Fruit fly (Drosophila melanogaster) Kc167 (cell line): ENCODE results near the gene squ.

Experiments used
- Myc ChIP-seq: fragments of >200 bp; optimal IDR thresholded peaks from 2 replicates; lab custom pipeline; 2017; ENCODE audit warnings: missing external identifiers
- Sin3A ChIP-seq: fragments of >200 bp; optimal IDR thresholded peaks from 2 replicates; lab custom pipeline; 2018; ENCODE audit warnings: missing external identifiers
- h ChIP-seq: fragments of >200 bp; optimal IDR thresholded peaks from 3 replicates; lab custom pipeline; 2018; ENCODE audit warnings: missing external identifiers
- insv ChIP-seq: fragments of >200 bp; optimal IDR thresholded peaks from 3 replicates; lab custom pipeline; 2018; ENCODE audit warnings: missing external identifiers
- psq ChIP-seq: fragments of >200 bp; optimal IDR thresholded peaks from 2 replicates; lab custom pipeline; 2017; ENCODE audit warnings: missing external identifiers
- ttk ChIP-seq: sonication (Bioruptor generic); optimal IDR thresholded peaks from 2 replicates; lab custom pipeline; 2017; ENCODE audit warnings: missing external identifiers

squ gene

dm6 chr2L:16718446-16719173 is 38.8 kb downstream of the squ start:
- TF ChIP-seq h (lab: Kevin White, UChicago) (no peak), insv (lab: Kevin White, UChicago) (no peak), Sin3A (lab: Kevin White, UChicago) (no peak), psq (no peak), Myc (lab: Kevin White, UChicago) (no peak), ttk (lab: Kevin White, UChicago) (no peak)

- TF ChIP-seq h (lab: Kevin White, UChicago) (no peak), insv (lab: Kevin White, UChicago) (no peak), psq (no peak), ttk (lab: Kevin White, UChicago) (no peak), Sin3A (lab: Kevin White, UChicago) (no peak), Myc (lab: Kevin White, UChicago) (no peak)
Observed at dm6 chr2L:16719643-16720515, 40.0 kb downstream of the squ start, which contains the start of gene Cyt-c-p. Gene Cyt-c-p (plus strand): TSS chr2L:16719932.

- TF ChIP-seq insv (lab: Kevin White, UChicago) (no peak), ttk (lab: Kevin White, UChicago) (no peak), h (lab: Kevin White, UChicago) (no peak), Sin3A (lab: Kevin White, UChicago) (no peak), psq (no peak), Myc (lab: Kevin White, UChicago) (no peak)
Observed at dm6 chr2L:16720707-16721700, 41.1 kb downstream of the squ start.

dm6 chr2L:16722596-16722995 is 42.7 kb downstream of the squ start:
- TF ChIP-seq h (lab: Kevin White, UChicago) (no peak), Myc (lab: Kevin White, UChicago) (no peak), Sin3A (lab: Kevin White, UChicago) (no peak), ttk (lab: Kevin White, UChicago) (no peak), psq (no peak), insv (lab: Kevin White, UChicago) (no peak)

dm6 chr2L:16727578-16728023 is 47.7 kb downstream of the squ start, which contains the start of gene VhaSFD:
Gene VhaSFD (minus strand): TSS chr2L:16727826.
- TF ChIP-seq psq (peak; percentile 65), Myc (lab: Kevin White, UChicago) (no peak)

dm6 chr2L:16729556-16729955 is 49.7 kb downstream of the squ start, which contains the start of gene Tsen2:
Gene Tsen2 (plus strand): TSS chr2L:16729777.
- TF ChIP-seq ttk (lab: Kevin White, UChicago) (no peak), Sin3A (lab: Kevin White, UChicago) (no peak), psq (no peak), Myc (lab: Kevin White, UChicago) (no peak), insv (lab: Kevin White, UChicago) (no peak), h (lab: Kevin White, UChicago) (no peak)

DNA sequence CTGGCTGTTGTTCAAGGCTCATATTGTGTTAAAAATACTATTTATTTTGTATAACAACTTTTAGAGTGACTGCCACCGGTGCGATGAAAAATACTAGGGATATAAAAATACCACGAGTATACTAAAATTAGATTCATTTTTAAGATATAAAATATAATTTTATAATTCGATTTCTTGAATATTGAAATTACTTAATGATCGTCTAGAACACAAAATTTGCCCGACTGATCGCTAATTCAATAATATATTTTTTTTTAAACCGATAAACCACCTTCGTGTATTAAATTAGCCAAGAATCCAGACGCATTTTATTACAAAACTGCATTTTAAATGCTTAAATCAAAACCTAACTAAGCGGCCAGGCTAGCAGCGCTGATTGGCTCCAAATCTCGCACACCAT is 51.1 kb downstream of the squ start, which contains the start of gene CG17996:
Gene CG17996, minus strand, starts transcription at position 101 of the 400 bp plus-strand sequence.
- no peak for TF ChIP-seq Sin3A (lab: Kevin White, UChicago)
- no peak for TF ChIP-seq psq
- TF ChIP-seq ttk (lab: Kevin White, UChicago): no peak
- TF ChIP-seq h (lab: Kevin White, UChicago): no peak
- no peak for TF ChIP-seq Myc (lab: Kevin White, UChicago)
- TF ChIP-seq insv (lab: Kevin White, UChicago): no peak
